Worm (Caenorhabditis elegans): ENCODE data around the gene M05D6.1.

- TF ChIP-seq hlh-30 (tag; optimal IDR thresholded peaks at IDR 0.05; ENCODE audit: insufficient read depth) (no peak), hlh-15 (tag; optimal IDR thresholded peaks at IDR 0.05) (no peak), nhr-11 (tag; optimal IDR thresholded peaks at IDR 0.05) (no peak), pqm-1 (tag; optimal IDR thresholded peaks at IDR 0.05) (no peak), tbx-2 (tag; optimal IDR thresholded peaks at IDR 0.05) (no peak), sox-2 (GFP tag; IDR thresholded peaks at IDR 0.05) (no peak), pax-1 (tag; optimal IDR thresholded peaks at IDR 0.05) (no peak), ceh-19 (GFP tag; optimal IDR thresholded peaks at IDR 0.05) (no peak)
Observed at ce11 chrII:8496184-8496583, 21.0 kb upstream of the M05D6.1 start.
